Fruit fly (Drosophila melanogaster) whole organism, embryonic: ENCODE results near the gene mRpS11.

Experiments used
- CG10462 ChIP-seq: fragments of 200-800 bp; sonication (Bioruptor generic); optimal IDR thresholded peaks from 2 replicates; lab custom pipeline; 2016; ENCODE audit warnings: missing biosample characterization, missing genetic modification characterization
- CG11093 ChIP-seq: fragments of 200-800 bp; sonication (Bioruptor generic); IDR thresholded peaks from 3 replicates; pipeline ENCODE4 v1.3.6; 2022; ENCODE audit warnings: missing biosample characterization, missing genetic modification characterization
- CG11695 ChIP-seq: fragments of 200-800 bp; sonication (Bioruptor generic); IDR thresholded peaks from 3 replicates; pipeline ENCODE4 v1.3.6; 2022; ENCODE audit warnings: missing biosample characterization, missing genetic modification characterization
- CG12155 ChIP-seq: fragments of 200-800 bp; sonication (Bioruptor generic); optimal IDR thresholded peaks from 3 replicates; lab custom pipeline; 2016; ENCODE audit warnings: missing biosample characterization, missing genetic modification characterization
- CG12219 ChIP-seq: fragments of 200-800 bp; sonication (Bioruptor generic); optimal IDR thresholded peaks from 3 replicates; lab custom pipeline; 2018; ENCODE audit warnings: missing biosample characterization, mild to moderate bottlenecking, missing genetic modification characterization
- CG12769 ChIP-seq: fragments of 200-800 bp; sonication (Bioruptor generic); optimal IDR thresholded peaks from 2 replicates; lab custom pipeline; 2019; ENCODE audit warnings: missing biosample characterization, mild to moderate bottlenecking, missing genetic modification characterization, moderate library complexity
- CG14667 ChIP-seq: fragments of 200-800 bp; sonication (Bioruptor generic); IDR thresholded peaks from 2 replicates; pipeline ENCODE4 v1.3.6; 2022; ENCODE audit warnings: missing biosample characterization, missing genetic modification characterization
- CG1529 ChIP-seq: fragments of 200-800 bp; sonication (Bioruptor generic); optimal IDR thresholded peaks from 3 replicates; lab custom pipeline; 2018; ENCODE audit warnings: missing biosample characterization, missing genetic modification characterization
- CG16779 ChIP-seq: fragments of 200-800 bp; sonication (Bioruptor generic); IDR thresholded peaks from 2 replicates; pipeline ENCODE4 v1.3.6; 2022; ENCODE audit warnings: missing biosample characterization, missing genetic modification characterization
- CG16815 ChIP-seq: fragments of 200-800 bp; sonication (Bioruptor generic); optimal IDR thresholded peaks from 3 replicates; lab custom pipeline; 2017; ENCODE audit warnings: missing biosample characterization, mild to moderate bottlenecking, missing genetic modification characterization
- CG17568 ChIP-seq: fragments of 200-800 bp; sonication (Bioruptor generic); optimal IDR thresholded peaks from 2 replicates; lab custom pipeline; 2018; ENCODE audit warnings: missing biosample characterization, mild to moderate bottlenecking, missing genetic modification characterization, moderate library complexity
- CG17802 ChIP-seq: fragments of 200-800 bp; sonication (Bioruptor generic); optimal IDR thresholded peaks from 2 replicates; lab custom pipeline; 2018; ENCODE audit warnings: missing biosample characterization, mild to moderate bottlenecking, missing genetic modification characterization, moderate library complexity
- CG4424 ChIP-seq: fragments of 200-800 bp; sonication (Bioruptor generic); optimal IDR thresholded peaks from 3 replicates; lab custom pipeline; 2016; ENCODE audit warnings: missing biosample characterization, missing genetic modification characterization
- CG5245 ChIP-seq: fragments of 200-800 bp; sonication (Bioruptor generic); optimal IDR thresholded peaks from 3 replicates; lab custom pipeline; 2016; ENCODE audit warnings: missing biosample characterization, missing genetic modification characterization
- CG6272 ChIP-seq: fragments of 200-800 bp; sonication (Bioruptor generic); IDR thresholded peaks from 2 replicates; pipeline ENCODE4 v1.3.6; 2022; ENCODE audit warnings: missing biosample characterization, missing genetic modification characterization
- CG6683 ChIP-seq: fragments of 200-800 bp; sonication (Bioruptor generic); optimal IDR thresholded peaks from 2 replicates; lab custom pipeline; 2017; ENCODE audit warnings: missing biosample characterization, mild to moderate bottlenecking, missing genetic modification characterization, missing genetic modification reagents
- CG7963 ChIP-seq: fragments of 200-800 bp; sonication (Bioruptor generic); IDR thresholded peaks from 3 replicates; pipeline ENCODE4 v1.3.6; 2022; ENCODE audit warnings: missing biosample characterization, missing genetic modification characterization; ENCODE audit not compliant: partially characterized antibody
- CG8359 ChIP-seq: fragments of 200-800 bp; sonication (Bioruptor generic); optimal IDR thresholded peaks from 2 replicates; lab custom pipeline; 2017; ENCODE audit warnings: missing biosample characterization, mild to moderate bottlenecking, missing genetic modification characterization, borderline replicate concordance
- CTCF ChIP-seq: fragments of 200-800 bp; sonication (Bioruptor generic); optimal IDR thresholded peaks from 2 replicates; lab custom pipeline; 2017; ENCODE audit warnings: missing biosample characterization, mild to moderate bottlenecking, missing genetic modification characterization, moderate library complexity
- CoRest ChIP-seq: fragments of 200-800 bp; sonication (Bioruptor generic); optimal IDR thresholded peaks from 3 replicates; lab custom pipeline; 2018; ENCODE audit warnings: missing biosample characterization, mild to moderate bottlenecking, missing genetic modification characterization, moderate library complexity
- Deaf1 ChIP-seq: fragments of 200-800 bp; optimal IDR thresholded peaks from 3 replicates; lab custom pipeline; 2019; ENCODE audit warnings: missing biosample characterization, mild to moderate bottlenecking, missing genetic modification characterization, moderate library complexity
- E2f1 ChIP-seq: fragments of 200-800 bp; sonication (Bioruptor generic); IDR thresholded peaks from 2 replicates; pipeline ENCODE4 v1.3.6; 2022; ENCODE audit warnings: missing biosample characterization, missing genetic modification characterization
- Fer3 ChIP-seq: fragments of 200-800 bp; sonication (Bioruptor generic); optimal IDR thresholded peaks from 2 replicates; lab custom pipeline; 2018; ENCODE audit warnings: missing biosample characterization, mild to moderate bottlenecking, missing genetic modification characterization, moderate library complexity
- Gug ChIP-seq: fragments of 200-800 bp; sonication (Bioruptor generic); IDR thresholded peaks from 4 replicates; pipeline ENCODE4 v1.3.6; 2022; ENCODE audit warnings: missing biosample characterization, missing genetic modification characterization
- Hey ChIP-seq: fragments of 200-800 bp; sonication (Bioruptor generic); optimal IDR thresholded peaks from 3 replicates; lab custom pipeline; 2018; ENCODE audit warnings: missing biosample characterization, mild to moderate bottlenecking, missing genetic modification characterization
- HmgD ChIP-seq: fragments of 200-800 bp; sonication (Bioruptor generic); optimal IDR thresholded peaks from 3 replicates; lab custom pipeline; 2016; ENCODE audit warnings: missing biosample characterization, missing genetic modification characterization
- Lhr ChIP-seq: fragments of 200-800 bp; sonication (Bioruptor generic); optimal IDR thresholded peaks from 3 replicates; lab custom pipeline; 2017; ENCODE audit warnings: mild to moderate bottlenecking, missing biosample characterization, missing genetic modification reagents, missing genetic modification characterization
- Oli ChIP-seq: fragments of 200-800 bp; sonication (Bioruptor generic); optimal IDR thresholded peaks from 2 replicates; lab custom pipeline; 2018; ENCODE audit warnings: missing biosample characterization, mild to moderate bottlenecking, missing genetic modification characterization, moderate library complexity
- Rx ChIP-seq: fragments of 200-800 bp; sonication (Bioruptor generic); IDR thresholded peaks from 2 replicates; pipeline ENCODE4 v1.3.6; 2022; ENCODE audit warnings: missing biosample characterization, missing genetic modification characterization
- Trl ChIP-seq, 3 experiments: fragments of >200 bp in 2 of 3; fragments of 200-800 bp in 1 of 3; sonication (Bioruptor generic) in 1 of 3; optimal IDR thresholded peaks; 2 replicates in 1 of 3; 3 replicates in 2 of 3; lab custom pipeline; 2016 to 2017; ENCODE audit warnings: missing biosample characterization in 1 of 3, missing genetic modification characterization in 1 of 3
- ab ChIP-seq: fragments of 200-800 bp; sonication (Bioruptor generic); optimal IDR thresholded peaks from 2 replicates; lab custom pipeline; 2016; ENCODE audit warnings: missing biosample characterization, missing genetic modification characterization
- amos ChIP-seq: fragments of 200-800 bp; sonication (Bioruptor generic); IDR thresholded peaks from 2 replicates; pipeline ENCODE4 v1.3.6; 2022; ENCODE audit warnings: missing biosample characterization, missing genetic modification characterization; ENCODE audit not compliant: partially characterized antibody
- chn ChIP-seq: fragments of 200-800 bp; sonication (Bioruptor generic); optimal IDR thresholded peaks from 2 replicates; lab custom pipeline; 2016; ENCODE audit warnings: missing biosample characterization, missing genetic modification characterization
- dati ChIP-seq: fragments of 200-800 bp; sonication (Bioruptor generic); IDR thresholded peaks from 2 replicates; pipeline ENCODE4 v1.3.6; 2022; ENCODE audit warnings: missing biosample characterization, missing genetic modification characterization
- dm ChIP-seq: fragments of 200-800 bp; sonication (Bioruptor generic); optimal IDR thresholded peaks from 3 replicates; lab custom pipeline; 2016; ENCODE audit warnings: missing biosample characterization, missing genetic modification characterization
- fd96Cb ChIP-seq: fragments of 200-800 bp; sonication (Bioruptor generic); optimal IDR thresholded peaks from 2 replicates; lab custom pipeline; 2018; ENCODE audit warnings: missing biosample characterization, mild to moderate bottlenecking, missing genetic modification characterization, moderate library complexity
- gfzf ChIP-seq: fragments of 200-800 bp; sonication (Bioruptor generic); optimal IDR thresholded peaks from 2 replicates; lab custom pipeline; 2016; ENCODE audit warnings: missing biosample characterization, mild to moderate bottlenecking, missing genetic modification characterization, moderate library complexity
- grau ChIP-seq: fragments of 200-800 bp; optimal IDR thresholded peaks from 3 replicates; lab custom pipeline; 2019; ENCODE audit warnings: missing biosample characterization, mild to moderate bottlenecking, missing genetic modification characterization, moderate library complexity
- gro ChIP-seq: fragments of 200-800 bp; sonication (Bioruptor generic); optimal IDR thresholded peaks from 2 replicates; lab custom pipeline; 2016; ENCODE audit warnings: missing biosample characterization, missing genetic modification characterization
- inv ChIP-seq: fragments of 200-800 bp; sonication (Bioruptor generic); IDR thresholded peaks from 2 replicates; pipeline ENCODE4 v1.3.6; 2022; ENCODE audit warnings: missing biosample characterization, missing genetic modification characterization; ENCODE audit not compliant: partially characterized antibody
- pho ChIP-seq: fragments of 200-800 bp; sonication (Bioruptor generic); optimal IDR thresholded peaks from 2 replicates; lab custom pipeline; 2016; ENCODE audit warnings: missing biosample characterization, missing genetic modification characterization
- psq ChIP-seq: fragments of 200-800 bp; sonication (Bioruptor generic); optimal IDR thresholded peaks from 2 replicates; lab custom pipeline; 2017; ENCODE audit warnings: missing biosample characterization, missing genetic modification characterization
- repo ChIP-seq: fragments of 200-800 bp; sonication (Bioruptor generic); optimal IDR thresholded peaks from 2 replicates; lab custom pipeline; 2016; ENCODE audit warnings: missing biosample characterization, missing genetic modification characterization
- sc ChIP-seq, 3 experiments: fragments of >200 bp in 2 of 3; fragments of 200-800 bp in 1 of 3; sonication (Bioruptor generic) in 1 of 3; optimal IDR thresholded peaks; 2 replicates in 2 of 3; 3 replicates in 1 of 3; lab custom pipeline; 2017; ENCODE audit warnings: mild to moderate bottlenecking in 1 of 3, missing biosample characterization in 1 of 3, missing genetic modification characterization in 1 of 3, missing genetic modification reagents in 1 of 3
- shn ChIP-seq: fragments of 200-800 bp; sonication (Bioruptor generic); optimal IDR thresholded peaks from 3 replicates; lab custom pipeline; 2016; ENCODE audit warnings: missing biosample characterization, missing genetic modification characterization
- sima ChIP-seq: fragments of 200-800 bp; sonication (Bioruptor generic); optimal IDR thresholded peaks from 2 replicates; lab custom pipeline; 2016; ENCODE audit warnings: missing biosample characterization, missing genetic modification characterization
- tap ChIP-seq: fragments of 200-800 bp; optimal IDR thresholded peaks from 3 replicates; lab custom pipeline; 2019; ENCODE audit warnings: missing biosample characterization, mild to moderate bottlenecking, missing genetic modification characterization, moderate library complexity
- z ChIP-seq: fragments of 200-800 bp; sonication (Bioruptor generic); IDR thresholded peaks from 3 replicates; pipeline ENCODE4 v1.3.6; 2022; ENCODE audit warnings: missing biosample characterization, missing genetic modification characterization
- zen ChIP-seq: fragments of 200-800 bp; sonication (Bioruptor generic); optimal IDR thresholded peaks from 3 replicates; lab custom pipeline; 2018; ENCODE audit warnings: missing biosample characterization, mild to moderate bottlenecking, missing genetic modification characterization, moderate library complexity

mRpS11 gene

DNA sequence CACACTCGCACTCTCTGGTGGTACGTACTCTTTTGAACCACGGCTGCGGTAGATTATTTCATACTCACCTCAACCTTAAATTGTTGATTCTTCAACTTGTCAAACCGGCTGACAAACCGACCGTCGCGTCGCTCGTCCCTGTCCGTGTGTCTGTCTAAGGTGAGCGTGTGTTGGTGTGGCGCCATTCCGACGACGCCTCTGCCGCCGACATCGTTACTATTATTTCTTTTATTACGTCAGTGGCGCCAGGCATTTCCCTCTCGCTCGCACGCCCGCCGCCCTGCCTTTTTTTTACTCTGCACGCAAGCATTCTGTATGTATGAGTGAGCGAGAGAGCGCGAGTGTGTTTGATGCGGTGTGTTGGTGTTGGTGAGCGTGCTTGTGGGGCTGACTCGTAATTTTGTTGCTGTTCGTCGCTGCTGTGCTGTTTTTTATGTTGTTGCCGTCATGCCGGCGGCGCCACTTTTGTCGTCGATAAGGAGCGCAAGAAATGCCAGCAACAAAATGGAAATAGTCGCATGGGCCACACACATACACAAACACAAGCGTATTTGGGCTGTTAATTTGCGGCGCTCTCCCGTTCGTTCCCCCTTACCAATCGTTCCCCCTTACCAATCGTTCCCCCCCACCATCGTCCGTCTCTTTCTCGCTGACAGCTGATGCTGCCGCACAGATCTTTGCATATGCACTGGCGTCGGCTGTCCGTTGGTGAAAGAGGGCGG is 16.2 kb upstream of the mRpS11 start:
- no peak for TF ChIP-seq CG6272 (GFP tag; lab: Robert Waterston, UW)
- TF ChIP-seq psq (GFP tag; lab: Kevin White, UChicago) = no peak
- TF ChIP-seq CG6683 (GFP tag; lab: Kevin White, UChicago) = no peak
- TF ChIP-seq CG11695 = 0 out of 3 replicates have a peak, but pooled peaks have one; percentile 18
- peak; percentile 81 for TF ChIP-seq zen
- TF ChIP-seq HmgD (GFP tag; lab: Kevin White, UChicago) = no peak
- peak; percentile 71 for TF ChIP-seq Hey
- TF ChIP-seq gfzf (GFP tag; lab: Kevin White, UChicago) = no peak
- TF ChIP-seq pho (GFP tag; lab: Kevin White, UChicago) = no peak
- no peak for TF ChIP-seq repo (GFP tag; lab: Kevin White, UChicago)
- TF ChIP-seq chn (GFP tag; lab: Kevin White, UChicago) = peak; percentile 58
- TF ChIP-seq CG12155 = no peak
- TF ChIP-seq CG8359 = no peak
- TF ChIP-seq CG10462 (GFP tag; lab: Kevin White, UChicago) = no peak
- TF ChIP-seq CTCF (GFP tag; lab: Kevin White, UChicago) = peak; percentile 75
- TF ChIP-seq CG11093 (GFP tag; lab: Robert Waterston, UW) = no peak
- peak; percentile 77 for TF ChIP-seq gro
- no peak for TF ChIP-seq CG16815
- TF ChIP-seq CG5245 (GFP tag; lab: Kevin White, UChicago) = no peak
- no peak for TF ChIP-seq CG16779 (GFP tag; lab: Robert Waterston, UW)
- no peak for TF ChIP-seq CG12219 (GFP tag; lab: Kevin White, UChicago)
- peak; percentile 77 for TF ChIP-seq z (GFP tag; lab: Robert Waterston, UW)
- peak; percentile 15; the same call in 1 of the 2 replicates for TF ChIP-seq E2f1 (GFP tag; lab: Robert Waterston, UW)
- TF ChIP-seq grau (tag; lab: Kevin White, UChicago) = peak; percentile 24
- TF ChIP-seq shn = no peak
- no peak for TF ChIP-seq tap (tag; lab: Kevin White, UChicago)
- TF ChIP-seq CG1529 (GFP tag; lab: Kevin White, UChicago) = no peak
- peak; percentile 97 for TF ChIP-seq CG12769 (tag; lab: Kevin White, UChicago)
- no peak for TF ChIP-seq Lhr (GFP tag; lab: Kevin White, UChicago)
- no peak for TF ChIP-seq Gug (GFP tag; lab: Robert Waterston, UW)
- TF ChIP-seq amos = no peak; the same call in 1 of the 2 replicates
- no peak for TF ChIP-seq sima
- peak; percentile 65 to 82 for TF ChIP-seq Trl (optimal IDR thresholded peaks at IDR 0.05; lab: Kevin White, UChicago)
- peak; percentile 43 for TF ChIP-seq Trl (GFP tag; optimal IDR thresholded peaks at IDR 0.05; lab: Kevin White, UChicago)
- TF ChIP-seq CG4424 = no peak
- 0 out of 2 replicates have a peak, but pooled peaks have one; percentile 6 for TF ChIP-seq CG14667 (GFP tag; lab: Robert Waterston, UW)
- no peak for TF ChIP-seq CG7963 (GFP tag; lab: Robert Waterston, UW)
- TF ChIP-seq Oli (tag; lab: Kevin White, UChicago) = no peak
- no peak for TF ChIP-seq CG17568 (GFP tag; lab: Kevin White, UChicago)
- no peak for TF ChIP-seq dati (GFP tag; lab: Robert Waterston, UW)
- TF ChIP-seq dm (GFP tag; lab: Kevin White, UChicago) = peak; percentile 47
- 0 out of 2 replicates have a peak, but pooled peaks have one; percentile 25 for TF ChIP-seq Rx
- no peak for TF ChIP-seq ab (GFP tag; lab: Kevin White, UChicago)
- peak; percentile 82 for TF ChIP-seq Deaf1 (tag; lab: Kevin White, UChicago)
- TF ChIP-seq CG17802 (tag; lab: Kevin White, UChicago) = no peak
- TF ChIP-seq fd96Cb (tag; lab: Kevin White, UChicago) = no peak
- TF ChIP-seq CoRest (tag; lab: Kevin White, UChicago) = no peak
- no peak for TF ChIP-seq Fer3
- no peak for TF ChIP-seq sc (optimal IDR thresholded peaks at IDR 0.05; lab: Kevin White, UChicago)
- TF ChIP-seq sc (GFP tag; optimal IDR thresholded peaks at IDR 0.05; lab: Kevin White, UChicago) = no peak
- TF ChIP-seq inv (GFP tag; lab: Robert Waterston, UW) = no peak
